Fruit fly (Drosophila melanogaster): ENCODE data around the gene CG15754.

CG15754 gene

DNA sequence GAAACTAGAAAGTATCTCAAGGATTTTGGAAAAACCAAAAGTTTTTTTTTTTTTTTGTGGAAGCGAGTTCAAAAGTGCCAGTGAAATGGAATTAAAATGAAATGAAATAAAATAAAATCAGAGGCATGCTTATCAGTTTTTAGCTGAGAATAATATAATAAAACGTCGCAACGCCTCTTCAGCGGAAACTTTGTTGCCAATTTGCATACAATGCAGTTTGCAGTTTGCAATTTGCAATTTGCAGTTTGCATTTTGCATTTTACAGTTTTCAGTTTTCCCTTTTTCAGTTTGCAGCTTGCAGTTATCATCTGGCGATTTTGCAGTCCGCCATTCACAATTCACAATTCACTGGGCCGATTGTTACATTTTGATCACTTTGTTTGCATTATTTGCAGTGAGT is 41.0 kb downstream of the CG15754 start:
- TF ChIP-seq Mio (GFP tag; optimal IDR thresholded peaks at IDR 0.05) = no peak
- TF ChIP-seq dmrt93B (GFP tag; optimal IDR thresholded peaks at IDR 0.05) = no peak
- no peak for TF ChIP-seq fru (GFP tag; optimal IDR thresholded peaks at IDR 0.05)
- TF ChIP-seq Sp1 (GFP tag; optimal IDR thresholded peaks at IDR 0.05) = no peak
- no peak for TF ChIP-seq ey (GFP tag; optimal IDR thresholded peaks at IDR 0.05)
- TF ChIP-seq CrebA (GFP tag; optimal IDR thresholded peaks at IDR 0.05; ENCODE audit: borderline replicate concordance) = no peak
- no peak for TF ChIP-seq usp (GFP tag; optimal IDR thresholded peaks at IDR 0.05)
- TF ChIP-seq HLH106 (tag; optimal IDR thresholded peaks at IDR 0.05) = no peak
- TF ChIP-seq psq (GFP tag; optimal IDR thresholded peaks at IDR 0.05) = no peak
- TF ChIP-seq dl (GFP tag; optimal IDR thresholded peaks at IDR 0.05; ENCODE audit: insufficient read depth in 1 of 2, partially characterized antibody in 2 of 2) = no peak
- no peak for TF ChIP-seq woc (GFP tag; optimal IDR thresholded peaks at IDR 0.05)
- TF ChIP-seq lola (GFP tag; optimal IDR thresholded peaks at IDR 0.05) = no peak
- no peak for TF ChIP-seq Hnf4 (GFP tag; optimal IDR thresholded peaks at IDR 0.05)
- TF ChIP-seq GATAd (GFP tag; optimal IDR thresholded peaks at IDR 0.05) = no peak
- no peak for TF ChIP-seq Myc (optimal IDR thresholded peaks at IDR 0.05)
- no peak for TF ChIP-seq Rel (GFP tag; optimal IDR thresholded peaks at IDR 0.05)
- TF ChIP-seq Rel (tag; optimal IDR thresholded peaks at IDR 0.05) = no peak

DNA sequence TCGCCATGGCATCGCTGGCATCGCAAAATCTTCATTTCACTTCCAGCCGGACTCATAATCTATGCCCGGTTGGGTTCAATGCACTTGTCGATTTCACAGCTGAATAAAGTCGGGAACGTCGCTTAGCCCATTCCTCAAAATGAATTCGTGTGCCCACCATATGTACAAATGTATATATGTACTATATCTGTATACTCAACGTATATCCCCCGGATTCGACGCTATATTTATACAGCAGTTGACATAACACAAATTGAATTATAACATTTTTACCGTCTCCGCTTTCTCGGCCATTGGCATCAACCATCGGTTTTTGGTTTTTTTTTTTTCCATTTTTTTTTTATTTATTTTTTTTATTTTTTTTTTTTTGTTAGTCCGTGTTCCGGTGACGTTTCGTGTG is 42.4 kb downstream of the CG15754 start:
- peak; percentile 10 for TF ChIP-seq ey (GFP tag; optimal IDR thresholded peaks at IDR 0.05)
- TF ChIP-seq CrebA (GFP tag; optimal IDR thresholded peaks at IDR 0.05; ENCODE audit: borderline replicate concordance) = peak; percentile 40
- no peak for TF ChIP-seq Rel (GFP tag; optimal IDR thresholded peaks at IDR 0.05)
- peak; percentile 58 for TF ChIP-seq Rel (tag; optimal IDR thresholded peaks at IDR 0.05)
- no peak for TF ChIP-seq Mio (GFP tag; optimal IDR thresholded peaks at IDR 0.05)
- no peak for TF ChIP-seq Abd-B (GFP tag; optimal IDR thresholded peaks at IDR 0.05)
- peak; percentile 5 for TF ChIP-seq Sp1 (GFP tag; optimal IDR thresholded peaks at IDR 0.05)
- no peak for TF ChIP-seq sv (GFP tag; optimal IDR thresholded peaks at IDR 0.05)
- no peak for TF ChIP-seq dsf (GFP tag; optimal IDR thresholded peaks at IDR 0.05; ENCODE audit: borderline replicate concordance)
- no peak for TF ChIP-seq woc (GFP tag; optimal IDR thresholded peaks at IDR 0.05)
- TF ChIP-seq HLH106 (tag; optimal IDR thresholded peaks at IDR 0.05) = no peak
- TF ChIP-seq dl (GFP tag; optimal IDR thresholded peaks at IDR 0.05; ENCODE audit: insufficient read depth in 1 of 2, partially characterized antibody in 2 of 2) = no peak
- peak; percentile 65 for TF ChIP-seq OdsH (GFP tag; optimal IDR thresholded peaks at IDR 0.05)
- TF ChIP-seq h (GFP tag; optimal IDR thresholded peaks at IDR 0.05) = peak; percentile 81
- TF ChIP-seq dmrt93B (GFP tag; optimal IDR thresholded peaks at IDR 0.05) = no peak
- peak; percentile 22 for TF ChIP-seq Jra (GFP tag; optimal IDR thresholded peaks at IDR 0.05)
- TF ChIP-seq Hr78 (GFP tag; optimal IDR thresholded peaks at IDR 0.05) = no peak
- peak; percentile 67 for TF ChIP-seq Hr83 (GFP tag; optimal IDR thresholded peaks at IDR 0.05; ENCODE audit: poor library complexity, severe bottlenecking)
- peak; percentile 1 for TF ChIP-seq tai (GFP tag; optimal IDR thresholded peaks at IDR 0.05)
- no peak for TF ChIP-seq Vsx2 (GFP tag; optimal IDR thresholded peaks at IDR 0.05; ENCODE audit: partially characterized antibody)
- peak; percentile 72 for TF ChIP-seq rgr (GFP tag; optimal IDR thresholded peaks at IDR 0.05)
- TF ChIP-seq psq (GFP tag; optimal IDR thresholded peaks at IDR 0.05) = peak; percentile 24
- TF ChIP-seq CG9705 (GFP tag; optimal IDR thresholded peaks at IDR 0.05) = no peak
- no peak for TF ChIP-seq Dfd (GFP tag; optimal IDR thresholded peaks at IDR 0.05)
- no peak for TF ChIP-seq jim (GFP tag; optimal IDR thresholded peaks at IDR 0.05)
- TF ChIP-seq lola (GFP tag; optimal IDR thresholded peaks at IDR 0.05) = no peak
- TF ChIP-seq N (GFP tag; optimal IDR thresholded peaks at IDR 0.05) = no peak
- TF ChIP-seq Myc (optimal IDR thresholded peaks at IDR 0.05) = no peak
- peak; percentile 59 for TF ChIP-seq sage (GFP tag; optimal IDR thresholded peaks at IDR 0.05)
- peak; percentile 50 for TF ChIP-seq Hnf4 (GFP tag; optimal IDR thresholded peaks at IDR 0.05)
- TF ChIP-seq br (GFP tag; optimal IDR thresholded peaks at IDR 0.05) = peak; percentile 47
- TF ChIP-seq brk (GFP tag; optimal IDR thresholded peaks at IDR 0.05) = peak; percentile 67
- TF ChIP-seq usp (GFP tag; optimal IDR thresholded peaks at IDR 0.05) = no peak
- peak; percentile 34 for TF ChIP-seq CG32264 (GFP tag; optimal IDR thresholded peaks at IDR 0.05)
- TF ChIP-seq fru (GFP tag; optimal IDR thresholded peaks at IDR 0.05) = peak; percentile 48
- no peak for TF ChIP-seq pan (optimal IDR thresholded peaks at IDR 0.05)
- TF ChIP-seq GATAd (GFP tag; optimal IDR thresholded peaks at IDR 0.05) = peak; percentile 36
- peak in 1 of 2 experiments; percentile 48 for TF ChIP-seq foxo (GFP tag; optimal IDR thresholded peaks at IDR 0.05)
- TF ChIP-seq Dif (GFP tag; optimal IDR thresholded peaks at IDR 0.05; ENCODE audit: partially characterized antibody) = no peak

All from whole organism, wandering third instar larva.